Worm (Caenorhabditis elegans): Measurements from ENCODE around the gene msp-49.
"Not testable (repeated sequence)": the region's sequence is repeated elsewhere in the genome, so short reads cannot be mapped to it uniquely, and the experiment has no call there.

- not testable (repeated sequence) for TF ChIP-seq ets-4 (GFP tag; optimal IDR thresholded peaks at IDR 0.05); sptf-2 (GFP tag; optimal IDR thresholded peaks at IDR 0.05); snpc-4 (GFP tag; optimal IDR thresholded peaks at IDR 0.05); nfya-1 (tag; optimal IDR thresholded peaks at IDR 0.05; ENCODE audit: borderline replicate concordance, insufficient read depth); ZK185.1 (tag; optimal IDR thresholded peaks at IDR 0.05; ENCODE audit: poor library complexity, severe bottlenecking); egl-18 (GFP tag; IDR thresholded peaks at IDR 0.05); pha-4 (tag; optimal IDR thresholded peaks at IDR 0.05); lir-1 (GFP tag; conservative IDR thresholded peaks at IDR 0.05); unc-130 (GFP tag; optimal IDR thresholded peaks at IDR 0.05)
- TF ChIP-seq snpc-4 (tag; optimal IDR thresholded peaks at IDR 0.05), result peak; percentile 37 to 95 (median 80)
Observed at ce11 chrII:5200205-5200604, 6.0 kb downstream of the msp-49 start.

Measured in whole organism, young adult.